Worm (Caenorhabditis elegans): Measurements from ENCODE around the gene cpsf-3.

DNA sequence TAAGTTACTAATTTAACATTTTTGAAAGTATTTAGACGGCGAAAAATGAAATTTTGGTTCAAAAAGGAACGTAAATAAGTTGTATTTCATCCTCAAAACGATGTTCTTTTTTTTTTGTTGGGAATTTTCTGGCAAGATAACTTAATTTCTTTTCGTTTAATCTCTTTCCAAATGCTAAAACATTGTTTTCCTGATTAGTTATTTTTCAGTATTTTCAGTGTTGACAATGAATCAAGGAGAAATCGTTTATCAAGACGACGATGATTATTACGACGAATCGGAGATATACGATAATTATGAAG is 41.9 kb downstream of the cpsf-3 start, which contains the start of gene lin-54:
- TF ChIP-seq tbx-7 (tag; optimal IDR thresholded peaks at IDR 0.05) (no peak), ama-1 (optimal IDR thresholded peaks at IDR 0.05) (no peak)
